Fruit fly (Drosophila melanogaster) whole organism, embryonic: ENCODE data around the gene D1.

Experiments
- CG10654 ChIP-seq: fragments of 200-800 bp; sonication (Bioruptor generic); optimal IDR thresholded peaks from 2 replicates; lab custom pipeline; 2016; ENCODE audit warnings: missing biosample characterization, missing genetic modification characterization
- CG11093 ChIP-seq: fragments of 200-800 bp; sonication (Bioruptor generic); IDR thresholded peaks from 3 replicates; pipeline ENCODE4 v1.3.6; 2022; ENCODE audit warnings: missing biosample characterization, missing genetic modification characterization
- CG1233 ChIP-seq: fragments of 200-800 bp; sonication (Bioruptor generic); optimal IDR thresholded peaks from 4 replicates; lab custom pipeline; 2018; ENCODE audit warnings: missing biosample characterization, mild to moderate bottlenecking, missing genetic modification characterization
- CG12391 ChIP-seq: fragments of 200-800 bp; sonication (Bioruptor generic); optimal IDR thresholded peaks from 3 replicates; lab custom pipeline; 2018; ENCODE audit warnings: missing biosample characterization, mild to moderate bottlenecking, missing genetic modification characterization, moderate library complexity
- CG12769 ChIP-seq: fragments of 200-800 bp; sonication (Bioruptor generic); optimal IDR thresholded peaks from 2 replicates; lab custom pipeline; 2019; ENCODE audit warnings: missing biosample characterization, mild to moderate bottlenecking, missing genetic modification characterization, moderate library complexity
- CG1529 ChIP-seq: fragments of 200-800 bp; sonication (Bioruptor generic); optimal IDR thresholded peaks from 3 replicates; lab custom pipeline; 2018; ENCODE audit warnings: missing biosample characterization, missing genetic modification characterization
- CG15601 ChIP-seq: fragments of 200-800 bp; sonication (Bioruptor generic); optimal IDR thresholded peaks from 3 replicates; lab custom pipeline; 2019; ENCODE audit warnings: missing biosample characterization, mild to moderate bottlenecking, missing genetic modification characterization, moderate library complexity
- CG15696 ChIP-seq: fragments of 200-800 bp; sonication (Bioruptor generic); optimal IDR thresholded peaks from 2 replicates; lab custom pipeline; 2019; ENCODE audit warnings: missing biosample characterization, mild to moderate bottlenecking, missing genetic modification characterization, moderate library complexity
- CG17186 ChIP-seq: fragments of 200-800 bp; sonication (Bioruptor generic); optimal IDR thresholded peaks from 3 replicates; lab custom pipeline; 2017; ENCODE audit warnings: missing biosample characterization, missing genetic modification reagents, missing genetic modification characterization
- CG30020 ChIP-seq: fragments of 200-800 bp; optimal IDR thresholded peaks from 2 replicates; lab custom pipeline; 2019; ENCODE audit warnings: missing biosample characterization, mild to moderate bottlenecking, missing genetic modification characterization, moderate library complexity
- CG31388 ChIP-seq: fragments of 200-800 bp; sonication (Bioruptor generic); optimal IDR thresholded peaks from 2 replicates; lab custom pipeline; 2016; ENCODE audit warnings: missing biosample characterization, missing genetic modification characterization
- CG31441 ChIP-seq: fragments of 200-800 bp; sonication (Bioruptor generic); IDR thresholded peaks from 2 replicates; pipeline ENCODE4 v1.3.6; 2022; ENCODE audit warnings: missing biosample characterization, missing genetic modification characterization
- CG3407 ChIP-seq: fragments of 200-800 bp; sonication (Bioruptor generic); optimal IDR thresholded peaks from 2 replicates; lab custom pipeline; 2018; ENCODE audit warnings: missing biosample characterization, mild to moderate bottlenecking, missing genetic modification characterization
- CG3847 ChIP-seq: fragments of 200-800 bp; sonication (Bioruptor generic); IDR thresholded peaks from 2 replicates; pipeline ENCODE4 v1.3.6; 2022; ENCODE audit warnings: missing biosample characterization, missing genetic modification characterization
- CG4424 ChIP-seq: fragments of 200-800 bp; sonication (Bioruptor generic); optimal IDR thresholded peaks from 3 replicates; lab custom pipeline; 2016; ENCODE audit warnings: missing biosample characterization, missing genetic modification characterization
- CG6654 ChIP-seq: fragments of 200-800 bp; sonication (Bioruptor generic); optimal IDR thresholded peaks from 2 replicates; lab custom pipeline; 2017; ENCODE audit warnings: missing biosample characterization, mild to moderate bottlenecking, missing genetic modification characterization
- CG8359 ChIP-seq: fragments of 200-800 bp; sonication (Bioruptor generic); optimal IDR thresholded peaks from 2 replicates; lab custom pipeline; 2017; ENCODE audit warnings: missing biosample characterization, mild to moderate bottlenecking, missing genetic modification characterization, borderline replicate concordance
- CG9215 ChIP-seq: fragments of 200-800 bp; sonication (Bioruptor generic); IDR thresholded peaks from 2 replicates; pipeline ENCODE4 v1.3.6; 2022; ENCODE audit warnings: missing biosample characterization, missing genetic modification characterization
- CkIIα-i1 ChIP-seq: fragments of 200-800 bp; sonication (Bioruptor generic); IDR thresholded peaks from 2 replicates; pipeline ENCODE4 v1.3.6; 2022; ENCODE audit warnings: missing biosample characterization, missing genetic modification characterization
- Dll ChIP-seq: fragments of 200-800 bp; sonication (Bioruptor generic); IDR thresholded peaks from 4 replicates; pipeline ENCODE4 v1.3.6; 2022; ENCODE audit warnings: missing biosample characterization, missing genetic modification characterization; ENCODE audit not compliant: partially characterized antibody
- GATAe ChIP-seq: fragments of 200-800 bp; sonication (Bioruptor generic); conservative IDR thresholded peaks from 2 replicates; pipeline ENCODE4 v1.3.6; 2022; ENCODE audit warnings: missing biosample characterization, missing genetic modification characterization
- H15 ChIP-seq: fragments of 200-800 bp; sonication (Bioruptor generic); IDR thresholded peaks from 3 replicates; pipeline ENCODE4 v1.3.6; 2022; ENCODE audit warnings: missing biosample characterization, missing genetic modification characterization
- Hr78 ChIP-seq, 2 experiments: fragments of 200-800 bp in 1 of 2; fragments of >200 bp in 1 of 2; sonication (Bioruptor generic) in 1 of 2; optimal IDR thresholded peaks; 2 replicates each; lab custom pipeline; 2017 to 2019; ENCODE audit warnings: missing biosample characterization in 2 of 2, missing genetic modification characterization in 2 of 2, mild to moderate bottlenecking in 1 of 2, moderate library complexity in 1 of 2
- NFAT ChIP-seq: fragments of 200-800 bp; sonication (Bioruptor generic); IDR thresholded peaks from 2 replicates; pipeline ENCODE4 v1.3.6; 2022; ENCODE audit warnings: missing biosample characterization, missing genetic modification characterization
- Oaz ChIP-seq: fragments of 200-800 bp; sonication (Bioruptor generic); IDR thresholded peaks from 2 replicates; pipeline ENCODE4 v1.3.6; 2022; ENCODE audit warnings: missing biosample characterization, missing genetic modification characterization
- Rfx ChIP-seq: fragments of 200-800 bp; sonication (Bioruptor generic); IDR thresholded peaks from 2 replicates; pipeline ENCODE4 v1.3.6; 2022; ENCODE audit warnings: missing biosample characterization, missing genetic modification characterization
- Sin3A ChIP-seq: fragments of >200 bp; optimal IDR thresholded peaks from 2 replicates; lab custom pipeline; 2018
- Spps ChIP-seq: fragments of 200-800 bp; sonication (Bioruptor generic); optimal IDR thresholded peaks from 2 replicates; lab custom pipeline; 2018; ENCODE audit warnings: missing biosample characterization, mild to moderate bottlenecking, missing genetic modification characterization
- Usf ChIP-seq: fragments of 200-800 bp; sonication (Bioruptor generic); optimal IDR thresholded peaks from 2 replicates; lab custom pipeline; 2017; ENCODE audit warnings: missing genotype, missing biosample characterization, missing genetic modification characterization
- abd-A ChIP-seq: fragments of 200-800 bp; sonication (Bioruptor generic); optimal IDR thresholded peaks from 3 replicates; lab custom pipeline; 2019; ENCODE audit warnings: missing biosample characterization, mild to moderate bottlenecking, missing genetic modification characterization, moderate library complexity
- al ChIP-seq: fragments of 200-800 bp; sonication (Bioruptor generic); IDR thresholded peaks from 2 replicates; pipeline ENCODE4 v1.3.6; 2022; ENCODE audit warnings: missing biosample characterization, missing genetic modification characterization
- ap ChIP-seq: fragments of 200-800 bp; sonication (Bioruptor generic); IDR thresholded peaks from 2 replicates; pipeline ENCODE4 v1.3.6; 2022; ENCODE audit warnings: missing biosample characterization, missing genetic modification characterization
- az2 ChIP-seq: fragments of 200-800 bp; sonication (Bioruptor generic); optimal IDR thresholded peaks from 3 replicates; lab custom pipeline; 2016; ENCODE audit warnings: missing biosample characterization, missing genetic modification characterization
- chinmo ChIP-seq: fragments of 200-800 bp; sonication (Bioruptor generic); IDR thresholded peaks from 4 replicates; pipeline ENCODE4 v1.3.6; 2022; ENCODE audit warnings: missing biosample characterization, missing genetic modification characterization; ENCODE audit not compliant: partially characterized antibody
- da ChIP-seq: fragments of 200-800 bp; sonication (Bioruptor generic); optimal IDR thresholded peaks from 2 replicates; lab custom pipeline; 2016; ENCODE audit warnings: missing biosample characterization, missing genetic modification characterization
- danr ChIP-seq: fragments of 200-800 bp; sonication (Bioruptor generic); IDR thresholded peaks from 2 replicates; pipeline ENCODE4 v1.3.6; 2022; ENCODE audit warnings: missing biosample characterization, missing genetic modification characterization
- dmrt99B ChIP-seq: fragments of 200-800 bp; sonication (Bioruptor generic); optimal IDR thresholded peaks from 2 replicates; lab custom pipeline; 2018; ENCODE audit warnings: missing biosample characterization, mild to moderate bottlenecking, missing genetic modification characterization, moderate library complexity
- ewg ChIP-seq: fragments of 200-800 bp; sonication (Bioruptor generic); optimal IDR thresholded peaks from 3 replicates; lab custom pipeline; 2017; ENCODE audit warnings: mild to moderate bottlenecking, missing biosample characterization, missing genetic modification reagents, missing genetic modification characterization
- fd102C ChIP-seq: fragments of 200-800 bp; sonication (Bioruptor generic); optimal IDR thresholded peaks from 2 replicates; lab custom pipeline; 2018; ENCODE audit warnings: missing biosample characterization, mild to moderate bottlenecking, missing genetic modification characterization, moderate library complexity
- fu2 ChIP-seq: fragments of 200-800 bp; sonication (Bioruptor generic); optimal IDR thresholded peaks from 2 replicates; lab custom pipeline; 2016; ENCODE audit warnings: missing biosample characterization, missing genetic modification characterization
- gro ChIP-seq: fragments of 200-800 bp; sonication (Bioruptor generic); optimal IDR thresholded peaks from 2 replicates; lab custom pipeline; 2016; ENCODE audit warnings: missing biosample characterization, missing genetic modification characterization
- her ChIP-seq: fragments of 200-800 bp; sonication (Bioruptor generic); optimal IDR thresholded peaks from 2 replicates; lab custom pipeline; 2016; ENCODE audit warnings: missing biosample characterization, missing genetic modification characterization
- mam ChIP-seq: fragments of 200-800 bp; sonication (Bioruptor generic); optimal IDR thresholded peaks from 3 replicates; lab custom pipeline; 2016; ENCODE audit warnings: missing biosample characterization, missing genetic modification characterization
- pan ChIP-seq, 4 experiments: fragments of >200 bp in 3 of 4; fragments of 200-800 bp in 1 of 4; sonication (Bioruptor generic) in 1 of 4; optimal IDR thresholded peaks in 3 of 4; IDR thresholded peaks in 1 of 4; 2 replicates each; pipeline versions ENCODE4 v1.3.6 to Lab custom; 2017 to 2022; ENCODE audit warnings: missing biosample characterization in 2 of 4, missing genetic modification characterization in 2 of 4, mixed read lengths in 1 of 4
- pb ChIP-seq: fragments of 200-800 bp; sonication (Bioruptor generic); optimal IDR thresholded peaks from 3 replicates; lab custom pipeline; 2016; ENCODE audit warnings: missing biosample characterization, missing genetic modification characterization
- seq ChIP-seq: fragments of 200-800 bp; sonication (Bioruptor generic); IDR thresholded peaks from 2 replicates; pipeline ENCODE4 v1.3.6; 2022; ENCODE audit warnings: missing biosample characterization, missing genetic modification characterization
- slou ChIP-seq: fragments of 200-800 bp; sonication (Bioruptor generic); optimal IDR thresholded peaks from 3 replicates; lab custom pipeline; 2016; ENCODE audit warnings: missing biosample characterization, missing genetic modification characterization
- toy ChIP-seq: fragments of 200-800 bp; sonication (Bioruptor generic); IDR thresholded peaks from 2 replicates; pipeline ENCODE4 v1.3.6; 2022; ENCODE audit warnings: missing biosample characterization, missing genetic modification characterization
- usp ChIP-seq: fragments of >200 bp; optimal IDR thresholded peaks from 2 replicates; lab custom pipeline; 2017; ENCODE audit warnings: missing biosample characterization, missing genetic modification characterization
- wdn ChIP-seq: fragments of 200-800 bp; sonication (Bioruptor generic); IDR thresholded peaks from 2 replicates; pipeline ENCODE4 v1.3.6; 2022; ENCODE audit warnings: missing biosample characterization, missing genetic modification characterization

D1 gene

dm6 chr3R:9245576-9246200 is 5.2 kb upstream of the D1 start, which contains the start of gene Vps15 (continued):
- peak; percentile 27; the same call in 1 of the 2 replicates for TF ChIP-seq CG9215
- TF ChIP-seq her (GFP tag; lab: Kevin White, UChicago): peak; percentile 47
- TF ChIP-seq CG15601 (tag; lab: Kevin White, UChicago): peak; percentile 82
- TF ChIP-seq pb (GFP tag; lab: Kevin White, UChicago): no peak
- no peak for TF ChIP-seq Sin3A (lab: Kevin White, UChicago)
- TF ChIP-seq abd-A: peak; percentile 77
- peak; percentile 67 for TF ChIP-seq CG31441
- peak; percentile 65 for TF ChIP-seq CG12769 (tag; lab: Kevin White, UChicago)
- TF ChIP-seq CG31388 (GFP tag; lab: Kevin White, UChicago): peak; percentile 19
- peak; percentile 93 for TF ChIP-seq CG12391
- TF ChIP-seq NFAT (GFP tag; lab: Robert Waterston, UW): peak; percentile 44; the same call in 1 of the 2 replicates
- TF ChIP-seq Usf (GFP tag; lab: Kevin White, UChicago): no peak
- TF ChIP-seq al (GFP tag; lab: Robert Waterston, UW): peak; percentile 75
- TF ChIP-seq usp (GFP tag; lab: Kevin White, UChicago): no peak
- TF ChIP-seq Dll (GFP tag; lab: Robert Waterston, UW): peak; percentile 97
- peak; percentile 63; the same call in 2 of the 4 replicates for TF ChIP-seq chinmo (GFP tag; lab: Robert Waterston, UW)
- TF ChIP-seq Rfx (GFP tag; lab: Robert Waterston, UW): peak; percentile 84
- no peak for TF ChIP-seq CG6654 (GFP tag; lab: Kevin White, UChicago)
- TF ChIP-seq CG10654 (GFP tag; lab: Kevin White, UChicago): peak; percentile 57
- TF ChIP-seq GATAe: no peak; the same call in 1 of the 2 replicates
- peak; percentile 45 for TF ChIP-seq gro (GFP tag; lab: Kevin White, UChicago)
- peak; percentile 36 for TF ChIP-seq CG1233
- TF ChIP-seq CG30020 (tag; lab: Kevin White, UChicago): peak; percentile 57
- TF ChIP-seq CG17186 (GFP tag; lab: Kevin White, UChicago): peak; percentile 68
- peak; percentile 74 for TF ChIP-seq CG15696 (tag; lab: Kevin White, UChicago)
- peak; percentile 58; the same call in 1 of the 2 replicates for TF ChIP-seq wdn (GFP tag; lab: Robert Waterston, UW)
- TF ChIP-seq CkIIα-i1 (GFP tag; lab: Robert Waterston, UW): no peak
- peak; percentile 78 for TF ChIP-seq ewg
- TF ChIP-seq ap (GFP tag; lab: Robert Waterston, UW): no peak
- TF ChIP-seq CG1529 (GFP tag; lab: Kevin White, UChicago): peak; percentile 43
- TF ChIP-seq dmrt99B (tag; lab: Kevin White, UChicago): peak; percentile 76
- no peak for TF ChIP-seq seq (GFP tag; lab: Robert Waterston, UW)
- peak; percentile 57; the same call in 2 of the 3 replicates for TF ChIP-seq H15 (GFP tag; lab: Robert Waterston, UW)
- peak; percentile 77 for TF ChIP-seq CG4424 (GFP tag; lab: Kevin White, UChicago)
- no peak for TF ChIP-seq toy (GFP tag; lab: Robert Waterston, UW)
- no peak for TF ChIP-seq danr
- TF ChIP-seq Spps (tag; lab: Kevin White, UChicago): peak; percentile 51
- TF ChIP-seq slou (GFP tag; lab: Kevin White, UChicago): peak; percentile 5
- TF ChIP-seq pan (optimal IDR thresholded peaks at IDR 0.05; lab: Kevin White, UChicago): no peak
- TF ChIP-seq pan (GFP tag; optimal IDR thresholded peaks at IDR 0.05 in 1 of 2, IDR thresholded peaks at IDR 0.05 in 1 of 2): peak in 1 of 2 experiments; percentile 72
- no peak for TF ChIP-seq CG8359 (GFP tag; lab: Kevin White, UChicago)
- TF ChIP-seq CG11093 (GFP tag; lab: Robert Waterston, UW): no peak
- TF ChIP-seq mam (GFP tag; lab: Kevin White, UChicago): peak; percentile 77
- peak; percentile 71 for TF ChIP-seq az2 (GFP tag; lab: Kevin White, UChicago)
- no peak for TF ChIP-seq fd102C (GFP tag; lab: Kevin White, UChicago)
- TF ChIP-seq fu2: peak; percentile 38
- TF ChIP-seq Oaz (GFP tag; lab: Robert Waterston, UW): no peak
- TF ChIP-seq CG3847 (GFP tag; lab: Robert Waterston, UW): peak; percentile 62
- peak in 1 of 2 experiments; percentile 49 for TF ChIP-seq Hr78 (GFP tag; optimal IDR thresholded peaks at IDR 0.05; lab: Kevin White, UChicago)
- peak; percentile 46 for TF ChIP-seq da (GFP tag; lab: Kevin White, UChicago)
- peak; percentile 50 for TF ChIP-seq CG3407 (GFP tag; lab: Kevin White, UChicago)
